Worm (Caenorhabditis elegans): Measurements from ENCODE around the gene aqp-7.

DNA sequence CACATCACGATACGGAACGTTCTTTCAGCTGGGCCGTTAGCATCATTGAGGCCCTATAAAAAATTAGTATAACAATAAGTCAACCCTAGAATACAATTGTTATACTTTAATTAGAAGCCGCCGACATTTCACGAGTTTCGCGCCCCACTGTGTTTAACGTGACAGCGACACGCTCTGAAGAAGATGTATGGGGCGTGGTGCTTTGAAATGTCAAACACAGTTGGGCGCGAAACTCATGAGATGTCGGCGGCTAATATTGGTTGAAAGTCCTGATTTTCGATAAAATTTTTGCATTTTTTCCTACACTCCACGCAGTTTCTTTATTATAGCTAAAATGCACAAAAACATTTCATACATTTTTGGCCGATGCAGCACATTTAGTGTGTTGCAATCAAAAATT is 31.2 kb downstream of the aqp-7 start:
- no peak for TF ChIP-seq tbx-9 (tag; optimal IDR thresholded peaks at IDR 0.05; ENCODE audit: borderline replicate concordance)
- TF ChIP-seq atf-7 (tag; optimal IDR thresholded peaks at IDR 0.05), result no peak
- TF ChIP-seq F55B11.4 (tag; optimal IDR thresholded peaks at IDR 0.05; ENCODE audit: borderline replicate concordance, insufficient read depth), result no peak
- TF ChIP-seq nhr-80 (tag; optimal IDR thresholded peaks at IDR 0.05), result no peak
